Worm (Caenorhabditis elegans) whole organism, L3 larva: Measurements from ENCODE around the gene C42C1.19.

Experiments
- R02D3.7 ChIP-seq: fragments of 150-350 bp; optimal IDR thresholded peaks from 2 replicates; lab custom pipeline; 2014; ENCODE audit warnings: missing biosample characterization, missing genetic modification characterization
- aly-2 ChIP-seq: fragments of 150-350 bp; optimal IDR thresholded peaks from 2 replicates; lab custom pipeline; 2014; ENCODE audit warnings: missing biosample characterization, missing genetic modification characterization
- ceh-16 ChIP-seq: sonication (generic microtip); optimal IDR thresholded peaks from 2 replicates; lab custom pipeline; 2017; ENCODE audit warnings: missing biosample characterization, missing genetic modification characterization
- ceh-28 ChIP-seq: fragments of 150-350 bp; optimal IDR thresholded peaks from 2 replicates; lab custom pipeline; 2014; ENCODE audit warnings: missing biosample characterization, missing genetic modification reagents, missing genetic modification characterization
- ceh-82 ChIP-seq: fragments of 150-350 bp; optimal IDR thresholded peaks from 2 replicates; lab custom pipeline; 2014; ENCODE audit warnings: missing biosample characterization, missing genetic modification characterization
- ceh-9 ChIP-seq: sonication (generic microtip); optimal IDR thresholded peaks from 2 replicates; lab custom pipeline; 2018; ENCODE audit warnings: missing biosample characterization, missing genetic modification characterization
- daf-12 ChIP-seq: fragments of 150-350 bp; optimal IDR thresholded peaks from 2 replicates; lab custom pipeline; 2014; ENCODE audit warnings: missing biosample characterization, missing genetic modification reagents, missing genetic modification characterization
- egl-27 ChIP-seq: sonication (generic microtip); optimal IDR thresholded peaks from 4 replicates; lab custom pipeline; 2017; ENCODE audit warnings: missing biosample characterization, missing genetic modification reagents, missing genetic modification characterization
- egl-5 ChIP-seq: fragments of 150-350 bp; optimal IDR thresholded peaks from 2 replicates; lab custom pipeline; 2017; ENCODE audit warnings: missing biosample characterization, missing genetic modification reagents, missing genetic modification characterization, inconsistent platforms
- elt-1 ChIP-seq: fragments of 150-350 bp; optimal IDR thresholded peaks from 2 replicates; lab custom pipeline; 2014; ENCODE audit warnings: missing biosample characterization, missing genetic modification characterization
- elt-2 ChIP-seq: sonication (generic microtip); optimal IDR thresholded peaks from 2 replicates; lab custom pipeline; 2016; ENCODE audit warnings: missing genetic modification reagents, mild to moderate bottlenecking, missing genetic modification characterization, missing compliant biosample characterization
- eor-1 ChIP-seq, 2 experiments: fragments of 150-350 bp; optimal IDR thresholded peaks; 2 replicates each; lab custom pipeline; 2014 to 2018; ENCODE audit warnings: missing biosample characterization in 2 of 2, missing genetic modification characterization in 2 of 2
- hmg-11 ChIP-seq: sonication (generic microtip); optimal IDR thresholded peaks from 2 replicates; lab custom pipeline; 2016; ENCODE audit warnings: missing genetic modification characterization, missing compliant biosample characterization
- jun-1 ChIP-seq: fragments of 150-350 bp; optimal IDR thresholded peaks from 2 replicates; lab custom pipeline; 2014; ENCODE audit warnings: missing biosample characterization, missing genetic modification reagents, missing genetic modification characterization
- lin-15B ChIP-seq: fragments of 150-350 bp; optimal IDR thresholded peaks from 2 replicates; lab custom pipeline; 2014; ENCODE audit warnings: missing biosample characterization, missing genetic modification characterization
- lin-39 ChIP-seq: fragments of 150-350 bp; optimal IDR thresholded peaks from 2 replicates; lab custom pipeline; 2018; ENCODE audit warnings: missing biosample characterization, missing genetic modification reagents, missing genetic modification characterization
- mdl-1 ChIP-seq: fragments of 150-350 bp; optimal IDR thresholded peaks from 2 replicates; lab custom pipeline; 2014; ENCODE audit warnings: missing biosample characterization, missing genetic modification characterization
- nfya-1 ChIP-seq: sonication (generic microtip); optimal IDR thresholded peaks from 2 replicates; lab custom pipeline; 2017; ENCODE audit warnings: missing genetic modification characterization, mild to moderate bottlenecking, missing compliant biosample characterization, antibody characterized with exemption, moderate library complexity; ENCODE audit not compliant: insufficient read depth
- nhr-12 ChIP-seq: fragments of 150-350 bp; optimal IDR thresholded peaks from 2 replicates; lab custom pipeline; 2014; ENCODE audit warnings: missing biosample characterization, missing genetic modification characterization
- nhr-23 ChIP-seq: fragments of 150-350 bp; optimal IDR thresholded peaks from 2 replicates; lab custom pipeline; 2014; ENCODE audit warnings: missing biosample characterization, missing genetic modification reagents, missing genetic modification characterization
- nhr-237 ChIP-seq: fragments of 150-350 bp; optimal IDR thresholded peaks from 2 replicates; lab custom pipeline; 2014; ENCODE audit warnings: missing biosample characterization, missing genetic modification characterization
- nhr-25 ChIP-seq: sonication (generic microtip); optimal IDR thresholded peaks from 2 replicates; lab custom pipeline; 2017; ENCODE audit warnings: missing biosample characterization, missing genetic modification characterization
- nhr-28 ChIP-seq: fragments of 150-350 bp; optimal IDR thresholded peaks from 2 replicates; lab custom pipeline; 2014; ENCODE audit warnings: missing biosample characterization, missing genetic modification characterization
- nhr-67 ChIP-seq: fragments of 150-350 bp; optimal IDR thresholded peaks from 2 replicates; lab custom pipeline; 2014; ENCODE audit warnings: missing biosample characterization, missing genetic modification characterization
- nhr-76 ChIP-seq: fragments of 150-350 bp; sonication (generic microtip); optimal IDR thresholded peaks from 5 replicates; lab custom pipeline; 2014; ENCODE audit warnings: missing biosample characterization, missing genetic modification characterization
- nhr-77 ChIP-seq: fragments of 150-350 bp; optimal IDR thresholded peaks from 2 replicates; lab custom pipeline; 2014; ENCODE audit warnings: missing biosample characterization, missing genetic modification characterization
- pha-4 ChIP-seq: fragments of 150-350 bp; optimal IDR thresholded peaks from 2 replicates; lab custom pipeline; 2014; ENCODE audit warnings: missing biosample characterization, missing genetic modification reagents, missing genetic modification characterization
- pqm-1 ChIP-seq: fragments of 150-350 bp; optimal IDR thresholded peaks from 2 replicates; lab custom pipeline; 2017; ENCODE audit warnings: missing biosample characterization, missing genetic modification characterization, inconsistent platforms
- sea-2 ChIP-seq: fragments of 150-350 bp; sonication (generic microtip); optimal IDR thresholded peaks from 4 replicates; lab custom pipeline; 2014; ENCODE audit warnings: missing biosample characterization, missing genetic modification reagents, missing genetic modification characterization
- skn-1 ChIP-seq: fragments of 150-350 bp; optimal IDR thresholded peaks from 2 replicates; lab custom pipeline; 2014; ENCODE audit warnings: missing biosample characterization, missing genetic modification characterization
- tbx-2 ChIP-seq: sonication (generic microtip); optimal IDR thresholded peaks from 2 replicates; lab custom pipeline; 2016; ENCODE audit warnings: mild to moderate bottlenecking, missing genetic modification characterization, missing compliant biosample characterization
- unc-39 ChIP-seq: sonication (generic microtip); optimal IDR thresholded peaks from 4 replicates; lab custom pipeline; 2017; ENCODE audit warnings: missing biosample characterization, missing genetic modification characterization
- unc-62 ChIP-seq: fragments of 150-350 bp; sonication (generic microtip); optimal IDR thresholded peaks from 4 replicates; lab custom pipeline; 2014; ENCODE audit warnings: missing biosample characterization, missing genetic modification reagents, missing genetic modification characterization
- zag-1 ChIP-seq: fragments of 150-350 bp; optimal IDR thresholded peaks from 2 replicates; lab custom pipeline; 2014; ENCODE audit warnings: missing biosample characterization, missing genetic modification characterization
- ztf-11 ChIP-seq: fragments of 150-350 bp; optimal IDR thresholded peaks from 2 replicates; lab custom pipeline; 2014; ENCODE audit warnings: missing biosample characterization, missing genetic modification characterization
- ztf-4 ChIP-seq: fragments of 150-350 bp; optimal IDR thresholded peaks from 2 replicates; lab custom pipeline; 2014; ENCODE audit warnings: missing biosample characterization, missing genetic modification characterization

Gene C42C1.19

ce11 chrIV:12259161-12259870, 23.2 kb upstream of the C42C1.19 start, which contains the start of gene Y39C12A.9:
Gene Y39C12A.9 (minus strand): TSS chrIV:12259211.
- peak; percentile 26 for TF ChIP-seq lin-39
- TF ChIP-seq nhr-77 (tag; lab: Kevin White, UChicago): no peak
- TF ChIP-seq lin-15B (tag; lab: Kevin White, UChicago): peak; percentile 42
- peak; percentile 34 for TF ChIP-seq nfya-1 (tag; lab: Kevin White, UChicago)

DNA sequence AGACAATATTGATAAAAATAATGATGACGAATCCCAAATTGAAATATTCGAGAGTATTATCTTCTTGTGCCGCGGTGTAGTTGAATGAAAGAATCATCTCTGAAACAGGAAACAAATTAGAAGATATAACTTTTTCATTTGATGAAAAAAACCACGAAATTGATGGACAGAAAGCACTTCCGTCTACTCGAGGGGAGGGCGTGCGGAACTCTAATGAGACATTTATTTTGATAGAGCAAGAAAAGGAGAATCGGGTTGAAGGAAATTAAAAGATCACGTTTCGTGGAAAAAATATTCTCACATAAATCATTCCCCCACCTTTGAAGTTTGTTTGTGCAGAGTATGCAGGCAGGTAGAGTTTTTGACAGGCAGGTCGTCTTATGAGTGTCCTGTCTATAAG, 21.2 kb upstream of the C42C1.19 start, which contains the start of gene sre-14:
sre-14 (minus strand) TSS at position 101 of the 400 bp plus-strand sequence.
- TF ChIP-seq sea-2 (GFP tag; lab: Kevin White, UChicago) (no peak), tbx-2 (tag; lab: Kevin White, UChicago) (no peak), daf-12 (tag; lab: Kevin White, UChicago) (no peak), hmg-11 (tag; lab: Kevin White, UChicago) (no peak), egl-27 (tag; lab: Kevin White, UChicago) (no peak), nhr-77 (tag; lab: Kevin White, UChicago) (no peak), lin-39 (no peak), nhr-12 (tag; lab: Kevin White, UChicago) (no peak), nhr-28 (tag; lab: Kevin White, UChicago) (no peak), zag-1 (tag; lab: Kevin White, UChicago) (no peak), mdl-1 (tag; lab: Kevin White, UChicago) (no peak), nhr-67 (tag; lab: Kevin White, UChicago) (no peak), unc-39 (tag; lab: Kevin White, UChicago) (no peak), elt-2 (tag; lab: Kevin White, UChicago) (no peak), pha-4 (no peak), egl-5 (tag; lab: Kevin White, UChicago) (no peak), ceh-9 (no peak), ceh-28 (tag; lab: Kevin White, UChicago) (no peak), aly-2 (tag; lab: Kevin White, UChicago) (no peak)

- no peak for TF ChIP-seq ceh-82 (tag; lab: Kevin White, UChicago)
- no peak for TF ChIP-seq ztf-4
- no peak for TF ChIP-seq hmg-11 (tag; lab: Kevin White, UChicago)
- TF ChIP-seq nhr-67 (tag; lab: Kevin White, UChicago): no peak
- no peak for TF ChIP-seq zag-1 (tag; lab: Kevin White, UChicago)
- TF ChIP-seq pha-4: no peak
- no peak for TF ChIP-seq nhr-76 (tag; lab: Kevin White, UChicago)
- no peak for TF ChIP-seq lin-15B (tag; lab: Kevin White, UChicago)
- no peak for TF ChIP-seq nhr-237
- TF ChIP-seq ztf-11 (tag; lab: Kevin White, UChicago): no peak
- no peak for TF ChIP-seq lin-39
- TF ChIP-seq ceh-28 (tag; lab: Kevin White, UChicago): no peak
These were observed 16.7 kb upstream of the C42C1.19 start for ce11 chrIV:12265877-12266276.

- no peak for TF ChIP-seq elt-1 (tag; lab: Kevin White, UChicago)
- TF ChIP-seq nhr-23: peak; percentile 27
- no peak for TF ChIP-seq ztf-4
- TF ChIP-seq egl-27 (tag; lab: Kevin White, UChicago): no peak
- no peak for TF ChIP-seq ceh-16 (tag; lab: Kevin White, UChicago)
- no peak for TF ChIP-seq nhr-237
- TF ChIP-seq pha-4: peak; percentile 88
- TF ChIP-seq pqm-1 (tag; lab: Kevin White, UChicago): peak; percentile 11
- TF ChIP-seq skn-1 (tag; lab: Kevin White, UChicago): peak; percentile 21
- TF ChIP-seq unc-62: no peak
- no peak for TF ChIP-seq eor-1 (tag; optimal IDR thresholded peaks at IDR 0.05; lab: Kevin White, UChicago)
- TF ChIP-seq hmg-11 (tag; lab: Kevin White, UChicago): peak; percentile 31
- peak; percentile 87 for TF ChIP-seq egl-5 (tag; lab: Kevin White, UChicago)
- peak; percentile 37 for TF ChIP-seq nhr-25 (tag; lab: Kevin White, UChicago)
- no peak for TF ChIP-seq unc-39 (tag; lab: Kevin White, UChicago)
- TF ChIP-seq jun-1: no peak
- TF ChIP-seq nfya-1 (tag; lab: Kevin White, UChicago): peak; percentile 95
- peak; percentile 82 for TF ChIP-seq lin-15B (tag; lab: Kevin White, UChicago)
- peak; percentile 85 for TF ChIP-seq lin-39
- peak; percentile 88 for TF ChIP-seq R02D3.7 (tag; lab: Kevin White, UChicago)
These were observed 14.1 kb upstream of the C42C1.19 start, which contains the start of the genes ppm-1.H and rpl-34 for ce11 chrIV:12268272-12269045. Gene ppm-1.H (minus strand): TSS chrIV:12268322. Gene rpl-34 (plus strand): TSS chrIV:12268995.
